Worm (Caenorhabditis elegans) whole organism, late embryonic: ENCODE measurements around the gene kin-26.

Experiments
- madf-2 ChIP-seq: sonication (generic microtip); optimal IDR thresholded peaks from 2 replicates; lab custom pipeline; 2017; ENCODE audit warnings: missing genetic modification characterization, missing compliant biosample characterization
- sdc-2 ChIP-seq: sonication (generic microtip); optimal IDR thresholded peaks from 2 replicates; lab custom pipeline; 2016; ENCODE audit warnings: missing genotype, missing genetic modification characterization, missing compliant biosample characterization

ce11 chrIV:7877781-7878180 is at the start of gene kin-26:
- TF ChIP-seq madf-2 (no peak), sdc-2 (tag; lab: Kevin White, UChicago) (no peak)
